Fruit fly (Drosophila melanogaster): ENCODE measurements around the gene CG17127.

- TF ChIP-seq CG8478 (optimal IDR thresholded peaks at IDR 0.05) (no peak), CTCF (optimal IDR thresholded peaks at IDR 0.05) (no peak)
Measured at dm6 chr2L:10781252-10781651, 10.6 kb downstream of the CG17127 start.
